Worm (Caenorhabditis elegans): Measurements from ENCODE around the gene R107.2.

DNA sequence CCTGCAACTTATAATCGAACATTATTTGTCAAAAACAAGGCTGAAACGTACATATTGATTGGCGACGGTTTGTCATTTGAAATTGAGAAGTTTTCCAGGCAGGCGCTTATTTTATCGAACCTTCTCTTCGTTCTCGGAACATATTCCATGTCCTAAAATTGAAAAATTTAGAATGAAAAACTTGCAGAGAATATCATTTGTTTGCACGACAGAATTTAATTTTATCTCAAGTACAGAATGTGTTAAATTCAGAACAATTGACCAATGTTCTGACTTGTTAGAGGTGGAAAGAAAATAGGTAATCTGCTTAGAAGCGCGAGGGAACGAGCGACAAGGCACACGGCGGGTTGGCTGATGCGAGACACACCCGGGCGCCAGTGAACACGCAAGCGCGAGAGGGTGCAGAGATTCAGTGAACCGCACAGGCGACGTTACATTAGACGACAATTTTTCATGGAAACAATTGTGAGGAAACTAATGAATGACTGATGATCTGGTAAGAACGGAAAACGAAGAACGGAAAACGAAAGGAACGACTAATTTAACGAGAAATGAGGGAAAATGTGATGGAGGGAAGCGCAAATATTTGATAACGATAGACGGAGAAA is 6.7 kb upstream of the R107.2 start:
- no peak for TF ChIP-seq fos-1 (tag; optimal IDR thresholded peaks at IDR 0.05)
- peak; percentile 49 for TF ChIP-seq xbp-1 (tag; optimal IDR thresholded peaks at IDR 0.05)
- TF ChIP-seq lsy-2 (tag; optimal IDR thresholded peaks at IDR 0.05): peak; percentile 34 to 47
- no peak for TF ChIP-seq pqm-1 (tag; optimal IDR thresholded peaks at IDR 0.05)
- no peak for TF ChIP-seq nhr-237 (tag; optimal IDR thresholded peaks at IDR 0.05)

Data from whole organism, L1 larva.